Fruit fly (Drosophila melanogaster) whole organism, embryonic: ENCODE measurements around the gene CG6693.
A peak's percentile ranks its signal among the peaks of the same experiment; 100 is the strongest.

Experiments used
- Abd-B ChIP-seq: fragments of 200-800 bp; sonication (Bioruptor generic); optimal IDR thresholded peaks from 2 replicates; lab custom pipeline; 2018; ENCODE audit warnings: missing biosample characterization, mild to moderate bottlenecking, missing genetic modification characterization, moderate library complexity
- Aef1 ChIP-seq: fragments of 200-800 bp; sonication (Bioruptor generic); IDR thresholded peaks from 3 replicates; pipeline ENCODE4 v1.3.6; 2022; ENCODE audit warnings: missing biosample characterization, missing genetic modification characterization
- Awh ChIP-seq: fragments of 200-800 bp; sonication (Bioruptor generic); IDR thresholded peaks from 2 replicates; pipeline ENCODE4, ENCODE4 v1.3.6; 2022; ENCODE audit warnings: missing biosample characterization, missing genetic modification characterization
- BEAF-32 ChIP-seq: fragments of 200-800 bp; sonication (Bioruptor generic); optimal IDR thresholded peaks from 3 replicates; lab custom pipeline; 2017; ENCODE audit warnings: missing biosample characterization, missing genetic modification characterization, mild to moderate bottlenecking, moderate library complexity, missing genetic modification reagents
- CG1024 ChIP-seq: fragments of 200-800 bp; sonication (Bioruptor generic); IDR thresholded peaks from 2 replicates; pipeline ENCODE4 v1.3.6; 2022; ENCODE audit warnings: missing biosample characterization, missing genetic modification characterization
- CG10431 ChIP-seq: fragments of 200-800 bp; sonication (Bioruptor generic); optimal IDR thresholded peaks from 3 replicates; lab custom pipeline; 2018; ENCODE audit warnings: missing biosample characterization, mild to moderate bottlenecking, missing genetic modification characterization
- CG10462 ChIP-seq: fragments of 200-800 bp; sonication (Bioruptor generic); optimal IDR thresholded peaks from 2 replicates; lab custom pipeline; 2016; ENCODE audit warnings: missing biosample characterization, missing genetic modification characterization
- CG11456 ChIP-seq: fragments of 200-800 bp; sonication (Bioruptor generic); IDR thresholded peaks from 3 replicates; pipeline ENCODE4 v1.3.6; 2022; ENCODE audit warnings: missing biosample characterization, missing genetic modification characterization
- CG11696 ChIP-seq: fragments of 200-800 bp; sonication (Bioruptor generic); IDR thresholded peaks from 2 replicates; pipeline ENCODE4 v1.3.6; 2022; ENCODE audit warnings: missing biosample characterization, missing genetic modification characterization
- CG1233 ChIP-seq: fragments of 200-800 bp; sonication (Bioruptor generic); optimal IDR thresholded peaks from 4 replicates; lab custom pipeline; 2018; ENCODE audit warnings: missing biosample characterization, mild to moderate bottlenecking, missing genetic modification characterization
- CG12659 ChIP-seq: fragments of 200-800 bp; sonication (Bioruptor generic); optimal IDR thresholded peaks from 3 replicates; lab custom pipeline; 2017; ENCODE audit warnings: mild to moderate bottlenecking, missing biosample characterization, missing genetic modification reagents, missing genetic modification characterization
- CG13123 ChIP-seq: fragments of 200-800 bp; sonication (Bioruptor generic); optimal IDR thresholded peaks from 2 replicates; lab custom pipeline; 2016; ENCODE audit warnings: missing biosample characterization, missing genetic modification characterization
- CG17612 ChIP-seq: fragments of 200-800 bp; sonication (Bioruptor generic); IDR thresholded peaks from 2 replicates; pipeline ENCODE4 v1.3.6; 2022; ENCODE audit warnings: missing biosample characterization, missing genetic modification characterization
- CG1792 ChIP-seq: fragments of 200-800 bp; sonication (Bioruptor generic); optimal IDR thresholded peaks from 2 replicates; lab custom pipeline; 2016; ENCODE audit warnings: missing biosample characterization, missing genetic modification characterization
- CG2199 ChIP-seq: fragments of 200-800 bp; sonication (Bioruptor generic); IDR thresholded peaks from 3 replicates; pipeline ENCODE4 v1.3.6; 2022; ENCODE audit warnings: missing biosample characterization, missing genetic modification characterization
- CG31441 ChIP-seq: fragments of 200-800 bp; sonication (Bioruptor generic); IDR thresholded peaks from 2 replicates; pipeline ENCODE4 v1.3.6; 2022; ENCODE audit warnings: missing biosample characterization, missing genetic modification characterization
- CG34224 ChIP-seq: fragments of 200-800 bp; sonication (Bioruptor generic); IDR thresholded peaks from 3 replicates; pipeline ENCODE4 v1.3.6; 2022; ENCODE audit warnings: missing biosample characterization, missing genetic modification characterization; ENCODE audit not compliant: partially characterized antibody
- CG4404 ChIP-seq: fragments of 200-800 bp; sonication (Bioruptor generic); IDR thresholded peaks from 2 replicates; pipeline ENCODE4 v1.3.6; 2022; ENCODE audit warnings: missing biosample characterization, missing genetic modification characterization
- CG4820 ChIP-seq: fragments of 200-800 bp; sonication (Bioruptor generic); optimal IDR thresholded peaks from 3 replicates; lab custom pipeline; 2016; ENCODE audit warnings: missing biosample characterization, missing genetic modification characterization
- CG7928 ChIP-seq: fragments of 200-800 bp; sonication (Bioruptor generic); optimal IDR thresholded peaks from 2 replicates; lab custom pipeline; 2017; ENCODE audit warnings: missing biosample characterization, mild to moderate bottlenecking, missing genetic modification characterization
- Dfd ChIP-seq, 2 experiments: fragments of >200 bp; optimal IDR thresholded peaks; 2 replicates each; lab custom pipeline; 2017; ENCODE audit warnings: missing biosample characterization in 2 of 2, missing genetic modification characterization in 2 of 2
- Gug ChIP-seq: fragments of 200-800 bp; sonication (Bioruptor generic); IDR thresholded peaks from 4 replicates; pipeline ENCODE4 v1.3.6; 2022; ENCODE audit warnings: missing biosample characterization, missing genetic modification characterization
- Hey ChIP-seq: fragments of 200-800 bp; sonication (Bioruptor generic); optimal IDR thresholded peaks from 3 replicates; lab custom pipeline; 2018; ENCODE audit warnings: missing biosample characterization, mild to moderate bottlenecking, missing genetic modification characterization
- Jarid2 ChIP-seq: fragments of 200-800 bp; sonication (Bioruptor generic); optimal IDR thresholded peaks from 3 replicates; lab custom pipeline; 2017; ENCODE audit warnings: mild to moderate bottlenecking, missing biosample characterization, missing genetic modification reagents, missing genetic modification characterization
- MBD-R2 ChIP-seq: fragments of 200-800 bp; sonication (Bioruptor generic); IDR thresholded peaks from 2 replicates; pipeline ENCODE4 v1.3.6; 2022; ENCODE audit warnings: missing biosample characterization, missing genetic modification characterization
- NC2α ChIP-seq: fragments of 200-800 bp; sonication (Bioruptor generic); optimal IDR thresholded peaks from 2 replicates; lab custom pipeline; 2016; ENCODE audit warnings: missing biosample characterization, missing genetic modification characterization
- Rfx ChIP-seq: fragments of 200-800 bp; sonication (Bioruptor generic); IDR thresholded peaks from 2 replicates; pipeline ENCODE4 v1.3.6; 2022; ENCODE audit warnings: missing biosample characterization, missing genetic modification characterization
- Rx ChIP-seq: fragments of 200-800 bp; sonication (Bioruptor generic); IDR thresholded peaks from 2 replicates; pipeline ENCODE4 v1.3.6; 2022; ENCODE audit warnings: missing biosample characterization, missing genetic modification characterization
- TFAM ChIP-seq: fragments of 200-800 bp; sonication (Bioruptor generic); optimal IDR thresholded peaks from 2 replicates; lab custom pipeline; 2017; ENCODE audit warnings: missing biosample characterization, missing genetic modification characterization, inconsistent platforms
- Taf1 ChIP-seq: fragments of 200-800 bp; sonication (Bioruptor generic); IDR thresholded peaks from 2 replicates; pipeline ENCODE4 v1.3.6; 2022; ENCODE audit warnings: missing biosample characterization, missing genetic modification characterization
- Tbp ChIP-seq: fragments of >200 bp; optimal IDR thresholded peaks from 2 replicates; lab custom pipeline; 2018; ENCODE audit warnings: missing biosample characterization, missing genetic modification characterization
- Trl ChIP-seq, 3 experiments: fragments of >200 bp in 2 of 3; fragments of 200-800 bp in 1 of 3; sonication (Bioruptor generic) in 1 of 3; optimal IDR thresholded peaks; 2 replicates in 1 of 3; 3 replicates in 2 of 3; lab custom pipeline; 2016 to 2017; ENCODE audit warnings: missing biosample characterization in 1 of 3, missing genetic modification characterization in 1 of 3
- ac ChIP-seq: fragments of 200-800 bp; sonication (Bioruptor generic); optimal IDR thresholded peaks from 3 replicates; lab custom pipeline; 2017; ENCODE audit warnings: missing biosample characterization, mild to moderate bottlenecking, missing genetic modification characterization
- amos ChIP-seq: fragments of 200-800 bp; sonication (Bioruptor generic); IDR thresholded peaks from 2 replicates; pipeline ENCODE4 v1.3.6; 2022; ENCODE audit warnings: missing biosample characterization, missing genetic modification characterization; ENCODE audit not compliant: partially characterized antibody
- cato ChIP-seq: fragments of 200-800 bp; sonication (Bioruptor generic); optimal IDR thresholded peaks from 2 replicates; lab custom pipeline; 2016; ENCODE audit warnings: missing biosample characterization, missing genetic modification characterization, borderline replicate concordance
- chinmo ChIP-seq: fragments of 200-800 bp; sonication (Bioruptor generic); IDR thresholded peaks from 4 replicates; pipeline ENCODE4 v1.3.6; 2022; ENCODE audit warnings: missing biosample characterization, missing genetic modification characterization; ENCODE audit not compliant: partially characterized antibody
- crol ChIP-seq: fragments of 200-800 bp; sonication (Bioruptor generic); IDR thresholded peaks from 2 replicates; pipeline ENCODE4 v1.3.6; 2022; ENCODE audit warnings: missing biosample characterization, missing genetic modification characterization
- da ChIP-seq: fragments of 200-800 bp; sonication (Bioruptor generic); optimal IDR thresholded peaks from 2 replicates; lab custom pipeline; 2016; ENCODE audit warnings: missing biosample characterization, missing genetic modification characterization
- danr ChIP-seq: fragments of 200-800 bp; sonication (Bioruptor generic); IDR thresholded peaks from 2 replicates; pipeline ENCODE4 v1.3.6; 2022; ENCODE audit warnings: missing biosample characterization, missing genetic modification characterization
- disco-r ChIP-seq: fragments of 200-800 bp; sonication (Bioruptor generic); optimal IDR thresholded peaks from 2 replicates; lab custom pipeline; 2016; ENCODE audit warnings: missing biosample characterization, missing genetic modification characterization
- dmrt11E ChIP-seq: fragments of 200-800 bp; sonication (Bioruptor generic); optimal IDR thresholded peaks from 3 replicates; lab custom pipeline; 2018; ENCODE audit warnings: missing biosample characterization, mild to moderate bottlenecking, missing genetic modification characterization, moderate library complexity
- emc ChIP-seq: fragments of 200-800 bp; sonication (Bioruptor generic); optimal IDR thresholded peaks from 2 replicates; lab custom pipeline; 2016; ENCODE audit warnings: missing biosample characterization, missing genetic modification characterization
- lilli ChIP-seq: fragments of 200-800 bp; sonication (Bioruptor generic); optimal IDR thresholded peaks from 3 replicates; lab custom pipeline; 2016; ENCODE audit warnings: missing biosample characterization, missing genetic modification characterization
- pfk ChIP-seq: fragments of 200-800 bp; sonication (Bioruptor generic); optimal IDR thresholded peaks from 2 replicates; lab custom pipeline; 2018; ENCODE audit warnings: missing biosample characterization, mild to moderate bottlenecking, missing genetic modification characterization, moderate library complexity
- phol ChIP-seq: fragments of 200-800 bp; sonication (Bioruptor generic); optimal IDR thresholded peaks from 3 replicates; lab custom pipeline; 2018; ENCODE audit warnings: missing biosample characterization, mild to moderate bottlenecking, missing genetic modification characterization, moderate library complexity
- psq ChIP-seq: fragments of 200-800 bp; sonication (Bioruptor generic); optimal IDR thresholded peaks from 2 replicates; lab custom pipeline; 2017; ENCODE audit warnings: missing biosample characterization, missing genetic modification characterization
- repo ChIP-seq: fragments of 200-800 bp; sonication (Bioruptor generic); optimal IDR thresholded peaks from 2 replicates; lab custom pipeline; 2016; ENCODE audit warnings: missing biosample characterization, missing genetic modification characterization
- salm ChIP-seq: fragments of 200-800 bp; sonication (Bioruptor generic); optimal IDR thresholded peaks from 2 replicates; lab custom pipeline; 2018; ENCODE audit warnings: missing biosample characterization, mild to moderate bottlenecking, missing genetic modification characterization
- sob ChIP-seq: fragments of 200-800 bp; sonication (Bioruptor generic); IDR thresholded peaks from 2 replicates; pipeline ENCODE4 v1.3.6; 2022; ENCODE audit warnings: missing biosample characterization, missing genetic modification characterization
- ssp ChIP-seq: fragments of 200-800 bp; sonication (Bioruptor generic); IDR thresholded peaks from 2 replicates; pipeline ENCODE4 v1.3.6; 2022; ENCODE audit warnings: missing biosample characterization, missing genetic modification characterization
- wek ChIP-seq: fragments of 200-800 bp; sonication (Bioruptor generic); optimal IDR thresholded peaks from 3 replicates; lab custom pipeline; 2018; ENCODE audit warnings: missing biosample characterization, mild to moderate bottlenecking, missing genetic modification characterization, moderate library complexity

The CG6693 gene

dm6 chr3R:11269013-11269412 lies 47.6 kb upstream of the CG6693 start (continued):
- TF ChIP-seq CG17612 (GFP tag; lab: Robert Waterston, UW) (no peak), CG10462 (GFP tag; lab: Kevin White, UChicago) (peak; percentile 42), CG7928 (GFP tag; lab: Kevin White, UChicago) (no peak), phol (tag; lab: Kevin White, UChicago) (peak; percentile 48), disco-r (GFP tag; lab: Kevin White, UChicago) (peak; percentile 70), amos (GFP tag; lab: Robert Waterston, UW) (no peak), crol (GFP tag; lab: Robert Waterston, UW) (no peak), CG12659 (GFP tag; lab: Kevin White, UChicago) (no peak), CG34224 (GFP tag; lab: Robert Waterston, UW) (no peak), Rfx (GFP tag; lab: Robert Waterston, UW) (no peak; the same call in 1 of the 2 replicates), MBD-R2 (GFP tag; lab: Robert Waterston, UW) (no peak), CG4404 (GFP tag; lab: Robert Waterston, UW) (no peak), CG10431 (GFP tag; lab: Kevin White, UChicago) (peak; percentile 86), sob (GFP tag; lab: Robert Waterston, UW) (no peak; the same call in 1 of the 2 replicates), CG1233 (GFP tag; lab: Kevin White, UChicago) (peak; percentile 76), da (GFP tag; lab: Kevin White, UChicago) (no peak), dmrt11E (peak; percentile 78), Abd-B (no peak), NC2α (GFP tag; lab: Kevin White, UChicago) (peak; percentile 2), Trl (optimal IDR thresholded peaks at IDR 0.05; lab: Kevin White, UChicago) (peak in 1 of 2 experiments; percentile 44), Trl (GFP tag; optimal IDR thresholded peaks at IDR 0.05; lab: Kevin White, UChicago) (peak; percentile 73), Awh (GFP tag; lab: Robert Waterston, UW) (peak; percentile 72), danr (no peak), CG4820 (GFP tag; lab: Kevin White, UChicago) (peak; percentile 72), TFAM (peak; percentile 31), emc (GFP tag; lab: Kevin White, UChicago) (no peak), ac (GFP tag; lab: Kevin White, UChicago) (peak; percentile 86), salm (tag; lab: Kevin White, UChicago) (no peak), CG11456 (GFP tag; lab: Robert Waterston, UW) (0 out of 3 replicates have a peak, but pooled peaks have one; percentile 27), psq (GFP tag; lab: Kevin White, UChicago) (no peak), repo (GFP tag; lab: Kevin White, UChicago) (peak; percentile 45), CG1792 (no peak), Jarid2 (GFP tag; lab: Kevin White, UChicago) (peak; percentile 66), CG11696 (GFP tag; lab: Robert Waterston, UW) (no peak), Taf1 (GFP tag; lab: Robert Waterston, UW) (no peak), Hey (tag; lab: Kevin White, UChicago) (no peak), Rx (GFP tag; lab: Robert Waterston, UW) (peak; percentile 48; the same call in 1 of the 2 replicates), CG13123 (GFP tag; lab: Kevin White, UChicago) (no peak), wek (GFP tag; lab: Kevin White, UChicago) (peak; percentile 77), chinmo (no peak), CG31441 (no peak; the same call in 1 of the 2 replicates), CG2199 (GFP tag; lab: Robert Waterston, UW) (no peak), Tbp (GFP tag; lab: Kevin White, UChicago) (no peak), Aef1 (GFP tag; lab: Robert Waterston, UW) (no peak), Dfd (GFP tag; optimal IDR thresholded peaks at IDR 0.05; lab: Kevin White, UChicago) (no peak), CG1024 (GFP tag; lab: Robert Waterston, UW) (peak; percentile 59; the same call in 1 of the 2 replicates), pfk (GFP tag; lab: Kevin White, UChicago) (peak; percentile 59), BEAF-32 (no peak), cato (GFP tag; lab: Kevin White, UChicago) (peak; percentile 40), ssp (no peak), lilli (GFP tag; lab: Kevin White, UChicago) (peak; percentile 47), Gug (no peak)
